Fruit fly (Drosophila melanogaster): Measurements from ENCODE around the gene Proc.

Proc gene

dm6 chr2L:7880458-7880857 lies 9.2 kb upstream of the Proc start (continued):
- no peak for TF ChIP-seq esg (GFP tag; conservative IDR thresholded peaks at IDR 0.05)
- TF ChIP-seq CG33557 (GFP tag; optimal IDR thresholded peaks at IDR 0.05): no peak
- TF ChIP-seq CG5953 (GFP tag; IDR thresholded peaks at IDR 0.05): no peak
- no peak for TF ChIP-seq klu (GFP tag; IDR thresholded peaks at IDR 0.05)
- TF ChIP-seq insv (GFP tag; optimal IDR thresholded peaks at IDR 0.05): no peak
- TF ChIP-seq gt (GFP tag; IDR thresholded peaks at IDR 0.05): no peak
- TF ChIP-seq gfzf (GFP tag; optimal IDR thresholded peaks at IDR 0.05): no peak
- no peak for TF ChIP-seq CG8359 (GFP tag; optimal IDR thresholded peaks at IDR 0.05; ENCODE audit: borderline replicate concordance)
- TF ChIP-seq oc (tag; optimal IDR thresholded peaks at IDR 0.05): peak; percentile 47
- no peak for TF ChIP-seq CG2116 (GFP tag; optimal IDR thresholded peaks at IDR 0.05)
- TF ChIP-seq MBD-R2 (GFP tag; IDR thresholded peaks at IDR 0.05): no peak
- no peak for TF ChIP-seq CG2129 (GFP tag; IDR thresholded peaks at IDR 0.05; ENCODE audit: partially characterized antibody)
- TF ChIP-seq Hmr (GFP tag; optimal IDR thresholded peaks at IDR 0.05): no peak
- no peak for TF ChIP-seq chm (GFP tag; IDR thresholded peaks at IDR 0.05)
- no peak for TF ChIP-seq Nf-YC (tag; optimal IDR thresholded peaks at IDR 0.05)
- no peak for TF ChIP-seq CG17802 (tag; optimal IDR thresholded peaks at IDR 0.05)
- TF ChIP-seq CG8478 (optimal IDR thresholded peaks at IDR 0.05): no peak
- no peak for TF ChIP-seq CG14050 (GFP tag; IDR thresholded peaks at IDR 0.05)
- peak; percentile 98 for TF ChIP-seq Blimp-1 (GFP tag; optimal IDR thresholded peaks at IDR 0.05)
- TF ChIP-seq CG14965 (GFP tag; optimal IDR thresholded peaks at IDR 0.05; ENCODE audit: borderline replicate concordance): no peak
- TF ChIP-seq Hr78 (GFP tag; optimal IDR thresholded peaks at IDR 0.05): peak in 1 of 2 experiments; percentile 36
- no peak for TF ChIP-seq Optix (GFP tag; IDR thresholded peaks at IDR 0.05)
- TF ChIP-seq Trl (optimal IDR thresholded peaks at IDR 0.05): peak; percentile 42 to 51
- TF ChIP-seq Trl (GFP tag; optimal IDR thresholded peaks at IDR 0.05): no peak
- TF ChIP-seq Ravus (GFP tag; IDR thresholded peaks at IDR 0.05): no peak
- no peak for TF ChIP-seq YL-1 (GFP tag; optimal IDR thresholded peaks at IDR 0.05)

- TF ChIP-seq CG13775 (GFP tag; optimal IDR thresholded peaks at IDR 0.05) (no peak), Hr51 (GFP tag; optimal IDR thresholded peaks at IDR 0.05) (no peak), dysf (GFP tag; IDR thresholded peaks at IDR 0.05) (no peak), CG31388 (GFP tag; optimal IDR thresholded peaks at IDR 0.05) (no peak), CG34422 (GFP tag; IDR thresholded peaks at IDR 0.05) (no peak), Tbp (GFP tag; optimal IDR thresholded peaks at IDR 0.05) (no peak), CG18011 (GFP tag; optimal IDR thresholded peaks at IDR 0.05) (no peak), ham (GFP tag; IDR thresholded peaks at IDR 0.05) (no peak), CG3163 (GFP tag; optimal IDR thresholded peaks at IDR 0.05) (no peak), Myb (GFP tag; optimal IDR thresholded peaks at IDR 0.05) (no peak), da (GFP tag; optimal IDR thresholded peaks at IDR 0.05) (no peak), ro (GFP tag; IDR thresholded peaks at IDR 0.05) (no peak), CG11093 (GFP tag; IDR thresholded peaks at IDR 0.05) (no peak), CG4282 (GFP tag; optimal IDR thresholded peaks at IDR 0.05) (no peak), B-H1 (GFP tag; IDR thresholded peaks at IDR 0.05) (no peak), bbx (GFP tag; IDR thresholded peaks at IDR 0.05; ENCODE audit: partially characterized antibody) (no peak), dati (GFP tag; IDR thresholded peaks at IDR 0.05) (no peak), CG1529 (GFP tag; optimal IDR thresholded peaks at IDR 0.05) (no peak), CG9727 (GFP tag; optimal IDR thresholded peaks at IDR 0.05) (no peak), gfzf (GFP tag; optimal IDR thresholded peaks at IDR 0.05) (no peak), fd96Cb (tag; optimal IDR thresholded peaks at IDR 0.05) (no peak), CG8765 (GFP tag; IDR thresholded peaks at IDR 0.05) (no peak), PHDP (tag; optimal IDR thresholded peaks at IDR 0.05) (no peak), vnd (GFP tag; IDR thresholded peaks at IDR 0.05; ENCODE audit: partially characterized antibody) (no peak), ranshi (GFP tag; IDR thresholded peaks at IDR 0.05) (no peak), z (GFP tag; IDR thresholded peaks at IDR 0.05) (no peak), CG6683 (GFP tag; optimal IDR thresholded peaks at IDR 0.05) (no peak)
These were observed 8.2 kb upstream of the Proc start, which contains the start of gene spz3 for dm6 chr2L:7879292-7879894. Gene spz3 (minus strand): TSS chr2L:7879552.

All from whole organism, embryonic.